Fruit fly (Drosophila melanogaster): ENCODE results near the gene CG15336.
A peak's percentile ranks its signal among the peaks of the same experiment; 100 is the strongest.

- TF ChIP-seq ttk (optimal IDR thresholded peaks at IDR 0.05) (no peak), psq (optimal IDR thresholded peaks at IDR 0.05) (peak; percentile 13), Sin3A (optimal IDR thresholded peaks at IDR 0.05) (no peak), insv (optimal IDR thresholded peaks at IDR 0.05) (no peak), Myc (optimal IDR thresholded peaks at IDR 0.05) (no peak), h (optimal IDR thresholded peaks at IDR 0.05) (no peak)
Observed at dm6 chrX:8143537-8143936, 4.2 kb upstream of the CG15336 start, which contains the start of gene CG17982.
